Fruit fly (Drosophila melanogaster) whole organism, embryonic: ENCODE results near the gene ND-PDSW.

Experiments
- CG13624 ChIP-seq: fragments of 200-800 bp; sonication (Bioruptor generic); optimal IDR thresholded peaks from 2 replicates; lab custom pipeline; 2016; ENCODE audit warnings: missing biosample characterization, missing genetic modification characterization
- CG14441 ChIP-seq: fragments of 200-800 bp; sonication (Bioruptor generic); IDR thresholded peaks from 2 replicates; pipeline ENCODE4 v1.3.6; 2022; ENCODE audit warnings: missing biosample characterization, missing genetic modification characterization
- CG1529 ChIP-seq: fragments of 200-800 bp; sonication (Bioruptor generic); optimal IDR thresholded peaks from 3 replicates; lab custom pipeline; 2018; ENCODE audit warnings: missing biosample characterization, missing genetic modification characterization
- CG2875 ChIP-seq: fragments of 200-800 bp; sonication (Bioruptor generic); optimal IDR thresholded peaks from 2 replicates; lab custom pipeline; 2017; ENCODE audit warnings: missing biosample characterization, mild to moderate bottlenecking, missing genetic modification characterization, missing genetic modification reagents
- CrebB ChIP-seq: fragments of 200-800 bp; sonication (Bioruptor generic); optimal IDR thresholded peaks from 3 replicates; lab custom pipeline; 2018; ENCODE audit warnings: missing biosample characterization, mild to moderate bottlenecking, missing genetic modification characterization
- Dek ChIP-seq: fragments of 200-800 bp; sonication (Bioruptor generic); optimal IDR thresholded peaks from 3 replicates; lab custom pipeline; 2019; ENCODE audit warnings: missing biosample characterization, mild to moderate bottlenecking, missing genetic modification characterization, moderate library complexity
- Hmr ChIP-seq: fragments of 200-800 bp; sonication (Bioruptor generic); optimal IDR thresholded peaks from 3 replicates; lab custom pipeline; 2017; ENCODE audit warnings: mild to moderate bottlenecking, missing biosample characterization, missing genetic modification reagents, missing genetic modification characterization
- br ChIP-seq: fragments of >200 bp; optimal IDR thresholded peaks from 2 replicates; lab custom pipeline; 2017
- lbe ChIP-seq: fragments of 200-800 bp; sonication (Bioruptor generic); optimal IDR thresholded peaks from 2 replicates; lab custom pipeline; 2016; ENCODE audit warnings: missing biosample characterization, mild to moderate bottlenecking, missing genetic modification characterization
- tll ChIP-seq, 2 experiments: fragments of 200-800 bp in 1 of 2; fragments of >200 bp in 1 of 2; sonication (Bioruptor generic) in 1 of 2; optimal IDR thresholded peaks; 2 replicates each; lab custom pipeline; 2017 to 2019; ENCODE audit warnings: missing biosample characterization in 2 of 2, missing genetic modification characterization in 2 of 2, mild to moderate bottlenecking in 1 of 2, moderate library complexity in 1 of 2
- yki ChIP-seq: fragments of >200 bp; optimal IDR thresholded peaks from 3 replicates; lab custom pipeline; 2018

DNA sequence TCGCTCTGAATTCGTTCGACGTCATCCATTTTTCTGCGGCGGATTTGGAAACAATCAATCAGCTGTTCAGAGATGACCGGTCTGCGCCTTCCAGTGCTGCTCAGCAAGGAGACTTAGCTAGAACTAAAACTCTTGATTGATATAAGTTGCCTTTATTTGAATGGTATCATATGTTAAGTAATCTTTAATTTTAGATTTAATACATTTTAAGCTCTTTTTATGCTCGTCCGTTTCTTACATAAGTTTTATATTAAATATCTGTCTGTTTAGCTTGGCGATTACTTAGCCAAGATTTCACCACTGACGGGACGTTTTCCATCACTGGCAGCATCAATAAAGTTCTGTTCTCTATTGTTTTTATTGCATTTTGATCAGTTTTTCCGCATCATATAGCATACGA, 8.9 kb upstream of the ND-PDSW start, which contains the start of the genes Cog3 and Sec5:
- TF ChIP-seq CG2875 (GFP tag; lab: Kevin White, UChicago) (no peak), lbe (GFP tag; lab: Kevin White, UChicago) (no peak), CG13624 (GFP tag; lab: Kevin White, UChicago) (no peak), br (lab: Kevin White, UChicago) (no peak), yki (lab: Kevin White, UChicago) (no peak), CG14441 (GFP tag; lab: Robert Waterston, UW) (peak; percentile 59), CrebB (tag; lab: Kevin White, UChicago) (peak; percentile 29), CG1529 (GFP tag; lab: Kevin White, UChicago) (no peak), Hmr (GFP tag; lab: Kevin White, UChicago) (no peak), Dek (tag; lab: Kevin White, UChicago) (peak; percentile 49), tll (GFP tag; optimal IDR thresholded peaks at IDR 0.05; lab: Kevin White, UChicago) (peak in 1 of 2 experiments; percentile 35)
